Fruit fly (Drosophila melanogaster): ENCODE measurements around the gene RSG7.

- no peak for TF ChIP-seq CTCF (optimal IDR thresholded peaks at IDR 0.05)
- TF ChIP-seq CG8478 (optimal IDR thresholded peaks at IDR 0.05): no peak
These were observed 38.5 kb downstream of the RSG7 start, which contains the start of gene ppk28 for dm6 chrX:16805768-16806167.
